Worm (Caenorhabditis elegans) whole organism, L3 larva: ENCODE data around the gene myo-5.

Experiments used
- fkh-10 ChIP-seq: sonication (generic microtip); optimal IDR thresholded peaks from 2 replicates; lab custom pipeline; 2017; ENCODE audit warnings: missing biosample characterization, missing genetic modification reagents, missing genetic modification characterization
- fos-1 ChIP-seq: fragments of 150-350 bp; optimal IDR thresholded peaks from 2 replicates; lab custom pipeline; 2014; ENCODE audit warnings: missing biosample characterization, missing genetic modification characterization
- lin-15B ChIP-seq: fragments of 150-350 bp; optimal IDR thresholded peaks from 2 replicates; lab custom pipeline; 2014; ENCODE audit warnings: missing biosample characterization, missing genetic modification characterization
- nhr-67 ChIP-seq: fragments of 150-350 bp; optimal IDR thresholded peaks from 2 replicates; lab custom pipeline; 2014; ENCODE audit warnings: missing biosample characterization, missing genetic modification characterization
- pha-4 ChIP-seq: fragments of 150-350 bp; optimal IDR thresholded peaks from 2 replicates; lab custom pipeline; 2014; ENCODE audit warnings: missing biosample characterization, missing genetic modification reagents, missing genetic modification characterization
- ztf-11 ChIP-seq: fragments of 150-350 bp; optimal IDR thresholded peaks from 2 replicates; lab custom pipeline; 2014; ENCODE audit warnings: missing biosample characterization, missing genetic modification characterization

DNA sequence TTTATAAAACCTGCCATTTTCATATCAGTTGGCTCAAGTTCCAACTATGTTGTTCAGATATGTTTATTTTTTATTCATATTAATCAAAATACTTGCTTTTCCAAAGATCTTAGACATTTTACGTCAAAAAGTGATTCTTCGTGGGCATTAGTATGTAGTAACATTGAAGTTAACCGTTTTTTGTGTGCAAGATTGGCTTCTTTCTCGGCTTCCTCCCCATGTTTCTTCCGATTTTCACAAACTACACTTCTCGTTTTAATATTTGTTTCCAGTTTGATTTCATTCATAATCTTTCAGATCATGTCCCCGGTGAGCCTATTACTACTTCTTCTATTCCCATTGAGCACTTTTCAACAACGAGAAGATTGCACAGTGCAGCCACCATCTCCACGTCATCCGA is 48.7 kb downstream of the myo-5 start, which contains the start of gene sul-2:
- TF ChIP-seq lin-15B (tag; lab: Kevin White, UChicago) (no peak), ztf-11 (no peak), nhr-67 (tag; lab: Kevin White, UChicago) (no peak), fos-1 (tag; lab: Kevin White, UChicago) (no peak), fkh-10 (GFP tag; lab: Kevin White, UChicago) (no peak), pha-4 (no peak)
